Fruit fly (Drosophila melanogaster) whole organism, embryonic: Measurements from ENCODE around the gene CG13097.

Experiments used
- Atf6 ChIP-seq: fragments of 200-800 bp; sonication (Bioruptor generic); IDR thresholded peaks from 2 replicates; pipeline ENCODE4 v1.3.6; 2022; ENCODE audit warnings: missing biosample characterization, missing genetic modification characterization
- CG10543 ChIP-seq: fragments of 200-800 bp; sonication (Bioruptor generic); optimal IDR thresholded peaks from 3 replicates; lab custom pipeline; 2017; ENCODE audit warnings: missing biosample characterization, mild to moderate bottlenecking, missing genetic modification characterization, moderate library complexity
- CG11398 ChIP-seq: fragments of 200-800 bp; sonication (Bioruptor generic); optimal IDR thresholded peaks from 2 replicates; lab custom pipeline; 2016; ENCODE audit warnings: missing biosample characterization, missing genetic modification characterization
- CG12155 ChIP-seq: fragments of 200-800 bp; sonication (Bioruptor generic); optimal IDR thresholded peaks from 3 replicates; lab custom pipeline; 2016; ENCODE audit warnings: missing biosample characterization, missing genetic modification characterization
- CG1233 ChIP-seq: fragments of 200-800 bp; sonication (Bioruptor generic); optimal IDR thresholded peaks from 4 replicates; lab custom pipeline; 2018; ENCODE audit warnings: missing biosample characterization, mild to moderate bottlenecking, missing genetic modification characterization
- CG13775 ChIP-seq: fragments of 200-800 bp; sonication (Bioruptor generic); optimal IDR thresholded peaks from 3 replicates; lab custom pipeline; 2017; ENCODE audit warnings: missing biosample characterization, mild to moderate bottlenecking, missing genetic modification characterization
- CG17186 ChIP-seq: fragments of 200-800 bp; sonication (Bioruptor generic); optimal IDR thresholded peaks from 3 replicates; lab custom pipeline; 2017; ENCODE audit warnings: missing biosample characterization, missing genetic modification reagents, missing genetic modification characterization
- CG2678 ChIP-seq: fragments of 200-800 bp; sonication (Bioruptor generic); optimal IDR thresholded peaks from 3 replicates; lab custom pipeline; 2019; ENCODE audit warnings: missing biosample characterization, mild to moderate bottlenecking, missing genetic modification characterization, moderate library complexity
- CG30020 ChIP-seq: fragments of 200-800 bp; optimal IDR thresholded peaks from 2 replicates; lab custom pipeline; 2019; ENCODE audit warnings: missing biosample characterization, mild to moderate bottlenecking, missing genetic modification characterization, moderate library complexity
- CG33557 ChIP-seq: fragments of 200-800 bp; sonication (Bioruptor generic); optimal IDR thresholded peaks from 2 replicates; lab custom pipeline; 2019; ENCODE audit warnings: missing biosample characterization, mild to moderate bottlenecking, missing genetic modification characterization, moderate library complexity
- CG34376 ChIP-seq: fragments of 200-800 bp; sonication (Bioruptor generic); optimal IDR thresholded peaks from 2 replicates; lab custom pipeline; 2018; ENCODE audit warnings: missing biosample characterization, mild to moderate bottlenecking, missing genetic modification characterization
- CG3726 ChIP-seq: fragments of 200-800 bp; sonication (Bioruptor generic); IDR thresholded peaks from 3 replicates; pipeline ENCODE4, ENCODE4 v1.3.6; 2022; ENCODE audit warnings: missing biosample characterization, missing genetic modification characterization
- CG4404 ChIP-seq: fragments of 200-800 bp; sonication (Bioruptor generic); IDR thresholded peaks from 2 replicates; pipeline ENCODE4 v1.3.6; 2022; ENCODE audit warnings: missing biosample characterization, missing genetic modification characterization
- CG4730 ChIP-seq: fragments of 200-800 bp; sonication (Bioruptor generic); IDR thresholded peaks from 2 replicates; pipeline ENCODE4 v1.3.6; 2022; ENCODE audit warnings: missing biosample characterization, missing genetic modification characterization
- CG6765 ChIP-seq: fragments of 200-800 bp; sonication (Bioruptor generic); optimal IDR thresholded peaks from 3 replicates; lab custom pipeline; 2017; ENCODE audit warnings: missing biosample characterization, mild to moderate bottlenecking, missing genetic modification characterization
- CG6854 ChIP-seq: fragments of 200-800 bp; sonication (Bioruptor generic); optimal IDR thresholded peaks from 3 replicates; lab custom pipeline; 2017; ENCODE audit warnings: missing biosample characterization, mild to moderate bottlenecking, missing genetic modification characterization
- CG7372 ChIP-seq: fragments of 200-800 bp; sonication (Bioruptor generic); IDR thresholded peaks from 2 replicates; pipeline ENCODE4 v1.3.6; 2022; ENCODE audit warnings: missing biosample characterization, missing genetic modification characterization
- CG7745 ChIP-seq: fragments of 200-800 bp; sonication (Bioruptor generic); optimal IDR thresholded peaks from 2 replicates; lab custom pipeline; 2018; ENCODE audit warnings: missing biosample characterization, mild to moderate bottlenecking, missing genetic modification characterization, moderate library complexity
- CG8924 ChIP-seq: fragments of 200-800 bp; optimal IDR thresholded peaks from 3 replicates; lab custom pipeline; 2019; ENCODE audit warnings: missing biosample characterization, mild to moderate bottlenecking, missing genetic modification characterization, moderate library complexity
- CG9797 ChIP-seq: fragments of 200-800 bp; sonication (Bioruptor generic); optimal IDR thresholded peaks from 3 replicates; lab custom pipeline; 2018; ENCODE audit warnings: missing biosample characterization, mild to moderate bottlenecking, missing genetic modification characterization
- CG9932 ChIP-seq: fragments of 200-800 bp; sonication (Bioruptor generic); IDR thresholded peaks from 2 replicates; pipeline ENCODE4 v1.3.6; 2022; ENCODE audit warnings: missing biosample characterization, missing genetic modification characterization
- Camta ChIP-seq: fragments of 200-800 bp; sonication (Bioruptor generic); optimal IDR thresholded peaks from 2 replicates; lab custom pipeline; 2016; ENCODE audit warnings: missing biosample characterization, missing genetic modification characterization
- Doc2 ChIP-seq: fragments of 200-800 bp; sonication (Bioruptor generic); IDR thresholded peaks from 2 replicates; pipeline ENCODE4 v1.3.6; 2022; ENCODE audit warnings: missing biosample characterization, missing genetic modification characterization
- Dp ChIP-seq: fragments of 200-800 bp; sonication (Bioruptor generic); optimal IDR thresholded peaks from 2 replicates; lab custom pipeline; 2018; ENCODE audit warnings: missing biosample characterization, mild to moderate bottlenecking, missing genetic modification characterization, moderate library complexity
- Dref ChIP-seq: fragments of 200-800 bp; sonication (Bioruptor generic); IDR thresholded peaks from 2 replicates; pipeline ENCODE4 v1.3.6; 2022; ENCODE audit warnings: missing biosample characterization, missing genetic modification characterization
- E2f1 ChIP-seq: fragments of 200-800 bp; sonication (Bioruptor generic); IDR thresholded peaks from 2 replicates; pipeline ENCODE4 v1.3.6; 2022; ENCODE audit warnings: missing biosample characterization, missing genetic modification characterization
- ERR ChIP-seq: fragments of 200-800 bp; sonication (Bioruptor generic); optimal IDR thresholded peaks from 2 replicates; lab custom pipeline; 2016; ENCODE audit warnings: missing biosample characterization, missing genetic modification characterization
- Ets97D ChIP-seq: fragments of 200-800 bp; sonication (Bioruptor generic); optimal IDR thresholded peaks from 3 replicates; lab custom pipeline; 2016; ENCODE audit warnings: missing biosample characterization, missing genetic modification characterization
- HHEX ChIP-seq: fragments of 200-800 bp; sonication (Bioruptor generic); optimal IDR thresholded peaks from 3 replicates; lab custom pipeline; 2017; ENCODE audit warnings: missing biosample characterization, mild to moderate bottlenecking, missing genetic modification characterization, missing genetic modification reagents
- HLH3B ChIP-seq: fragments of 200-800 bp; sonication (Bioruptor generic); IDR thresholded peaks from 2 replicates; pipeline ENCODE4 v1.3.6; 2022; ENCODE audit warnings: missing biosample characterization, missing genetic modification characterization
- Lpt ChIP-seq: fragments of >200 bp; optimal IDR thresholded peaks from 2 replicates; lab custom pipeline; 2018; ENCODE audit warnings: missing biosample characterization, missing genetic modification characterization
- MTF-1 ChIP-seq: fragments of 200-800 bp; sonication (Bioruptor generic); optimal IDR thresholded peaks from 2 replicates; lab custom pipeline; 2018; ENCODE audit warnings: missing biosample characterization, mild to moderate bottlenecking, missing genetic modification characterization, borderline replicate concordance
- Max ChIP-seq: fragments of 200-800 bp; sonication (Bioruptor generic); optimal IDR thresholded peaks from 2 replicates; lab custom pipeline; 2016; ENCODE audit warnings: missing biosample characterization, mild to moderate bottlenecking, missing genetic modification characterization
- Poxn ChIP-seq: fragments of 200-800 bp; sonication (Bioruptor generic); IDR thresholded peaks from 2 replicates; pipeline ENCODE4 v1.3.6; 2022; ENCODE audit warnings: missing biosample characterization, missing genetic modification characterization
- Side ChIP-seq: fragments of 200-800 bp; sonication (Bioruptor generic); optimal IDR thresholded peaks from 2 replicates; lab custom pipeline; 2016; ENCODE audit warnings: missing biosample characterization, missing genetic modification characterization
- al ChIP-seq: fragments of 200-800 bp; sonication (Bioruptor generic); IDR thresholded peaks from 2 replicates; pipeline ENCODE4 v1.3.6; 2022; ENCODE audit warnings: missing biosample characterization, missing genetic modification characterization
- bcd ChIP-seq: fragments of 200-800 bp; sonication (Bioruptor generic); optimal IDR thresholded peaks from 2 replicates; lab custom pipeline; 2017; ENCODE audit warnings: missing biosample characterization, mild to moderate bottlenecking, missing genetic modification characterization
- btn ChIP-seq: fragments of 200-800 bp; sonication (Bioruptor generic); optimal IDR thresholded peaks from 2 replicates; lab custom pipeline; 2016; ENCODE audit warnings: missing biosample characterization, missing genetic modification characterization
- cwo ChIP-seq: fragments of 200-800 bp; sonication (Bioruptor generic); optimal IDR thresholded peaks from 3 replicates; lab custom pipeline; 2017; ENCODE audit warnings: missing biosample characterization, missing genetic modification characterization, mild to moderate bottlenecking, moderate library complexity, missing genetic modification reagents
- dm ChIP-seq: fragments of 200-800 bp; sonication (Bioruptor generic); optimal IDR thresholded peaks from 3 replicates; lab custom pipeline; 2016; ENCODE audit warnings: missing biosample characterization, missing genetic modification characterization
- emc ChIP-seq: fragments of 200-800 bp; sonication (Bioruptor generic); optimal IDR thresholded peaks from 2 replicates; lab custom pipeline; 2016; ENCODE audit warnings: missing biosample characterization, missing genetic modification characterization
- gcm ChIP-seq: fragments of 200-800 bp; sonication (Bioruptor generic); optimal IDR thresholded peaks from 2 replicates; lab custom pipeline; 2019; ENCODE audit warnings: missing biosample characterization, mild to moderate bottlenecking, missing genetic modification characterization, moderate library complexity
- grn ChIP-seq: fragments of 200-800 bp; sonication (Bioruptor generic); optimal IDR thresholded peaks from 3 replicates; lab custom pipeline; 2017; ENCODE audit warnings: missing biosample characterization, missing genetic modification characterization
- jigr1 ChIP-seq: fragments of 200-800 bp; sonication (Bioruptor generic); IDR thresholded peaks from 3 replicates; pipeline ENCODE4 v1.3.6; 2022; ENCODE audit warnings: missing biosample characterization, missing genetic modification characterization
- lab ChIP-seq: fragments of 200-800 bp; sonication (Bioruptor generic); optimal IDR thresholded peaks from 3 replicates; lab custom pipeline; 2017; ENCODE audit warnings: missing biosample characterization, missing genetic modification characterization, mild to moderate bottlenecking, moderate library complexity, missing genetic modification reagents
- pan ChIP-seq, 4 experiments: fragments of >200 bp in 3 of 4; fragments of 200-800 bp in 1 of 4; sonication (Bioruptor generic) in 1 of 4; optimal IDR thresholded peaks in 3 of 4; IDR thresholded peaks in 1 of 4; 2 replicates each; pipeline versions ENCODE4 v1.3.6 to Lab custom; 2017 to 2022; ENCODE audit warnings: missing biosample characterization in 2 of 4, missing genetic modification characterization in 2 of 4, mixed read lengths in 1 of 4
- pb ChIP-seq: fragments of 200-800 bp; sonication (Bioruptor generic); optimal IDR thresholded peaks from 3 replicates; lab custom pipeline; 2016; ENCODE audit warnings: missing biosample characterization, missing genetic modification characterization
- pros ChIP-seq: fragments of 200-800 bp; sonication (Bioruptor generic); optimal IDR thresholded peaks from 3 replicates; lab custom pipeline; 2019; ENCODE audit warnings: missing biosample characterization, mild to moderate bottlenecking, missing genetic modification characterization, moderate library complexity
- schlank ChIP-seq: fragments of 200-800 bp; sonication (Bioruptor generic); optimal IDR thresholded peaks from 2 replicates; lab custom pipeline; 2018; ENCODE audit warnings: missing biosample characterization, mild to moderate bottlenecking, missing genetic modification characterization
- slou ChIP-seq: fragments of 200-800 bp; sonication (Bioruptor generic); optimal IDR thresholded peaks from 3 replicates; lab custom pipeline; 2016; ENCODE audit warnings: missing biosample characterization, missing genetic modification characterization
- stwl ChIP-seq: fragments of 200-800 bp; sonication (Bioruptor generic); optimal IDR thresholded peaks from 3 replicates; lab custom pipeline; 2018; ENCODE audit warnings: missing biosample characterization, mild to moderate bottlenecking, missing genetic modification characterization, moderate library complexity
- vnd ChIP-seq: fragments of 200-800 bp; sonication (Bioruptor generic); IDR thresholded peaks from 3 replicates; pipeline ENCODE4 v1.3.6; 2022; ENCODE audit warnings: missing biosample characterization, missing genetic modification characterization; ENCODE audit not compliant: partially characterized antibody

CG13097 gene

DNA sequence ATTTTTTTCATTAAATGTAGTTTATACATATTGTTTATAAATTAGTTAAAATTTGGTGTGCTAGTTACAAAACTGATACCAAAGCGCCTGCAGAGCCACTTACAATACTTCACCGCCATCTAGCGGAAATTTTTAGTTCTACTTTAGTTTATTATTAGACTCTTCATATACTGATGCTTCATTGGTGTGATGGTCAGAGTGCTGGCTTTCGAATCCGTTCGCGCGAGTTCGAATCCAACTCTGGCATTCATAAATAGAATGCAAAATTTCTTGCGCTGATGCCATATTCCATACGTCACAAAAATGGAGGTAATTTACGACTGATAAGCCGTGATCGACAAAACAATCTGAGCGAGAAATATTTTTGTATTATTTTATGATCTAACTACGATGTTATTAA is 29.1 kb downstream of the CG13097 start (continued):
- TF ChIP-seq btn (no peak), CG17186 (no peak), Dref (GFP tag; lab: Robert Waterston, UW) (no peak), slou (GFP tag; lab: Kevin White, UChicago) (no peak), CG4404 (GFP tag; lab: Robert Waterston, UW) (no peak), ERR (GFP tag; lab: Kevin White, UChicago) (no peak), Dp (GFP tag; lab: Kevin White, UChicago) (no peak), Atf6 (GFP tag; lab: Robert Waterston, UW) (no peak), CG10543 (no peak), Max (GFP tag; lab: Kevin White, UChicago) (no peak), al (no peak), schlank (tag; lab: Kevin White, UChicago) (no peak), Ets97D (GFP tag; lab: Kevin White, UChicago) (no peak), CG30020 (tag; lab: Kevin White, UChicago) (no peak), jigr1 (no peak), CG7745 (tag; lab: Kevin White, UChicago) (no peak), CG6765 (no peak), CG34376 (GFP tag; lab: Kevin White, UChicago) (peak; percentile 29), CG4730 (GFP tag; lab: Robert Waterston, UW) (no peak), CG6854 (GFP tag; lab: Kevin White, UChicago) (no peak), CG1233 (GFP tag; lab: Kevin White, UChicago) (no peak), CG7372 (no peak), pb (GFP tag; lab: Kevin White, UChicago) (no peak), emc (GFP tag; lab: Kevin White, UChicago) (no peak), Poxn (no peak), Lpt (GFP tag; lab: Kevin White, UChicago) (no peak), CG11398 (GFP tag; lab: Kevin White, UChicago) (no peak), cwo (GFP tag; lab: Kevin White, UChicago) (no peak), gcm (GFP tag; lab: Kevin White, UChicago) (no peak), lab (GFP tag; lab: Kevin White, UChicago) (no peak), HLH3B (GFP tag; lab: Robert Waterston, UW) (no peak), HHEX (GFP tag; lab: Kevin White, UChicago) (no peak), stwl (no peak), Camta (GFP tag; lab: Kevin White, UChicago) (no peak), E2f1 (GFP tag; lab: Robert Waterston, UW) (no peak), CG8924 (tag; lab: Kevin White, UChicago) (no peak), bcd (GFP tag; lab: Kevin White, UChicago) (no peak), dm (no peak), CG13775 (no peak), pan (optimal IDR thresholded peaks at IDR 0.05; lab: Kevin White, UChicago) (no peak), pan (GFP tag; optimal IDR thresholded peaks at IDR 0.05 in 1 of 2, IDR thresholded peaks at IDR 0.05 in 1 of 2) (peak in 1 of 2 experiments; percentile 11), pros (no peak), CG33557 (no peak), vnd (peak; percentile 37; the same call in 1 of the 3 replicates), Side (GFP tag; lab: Kevin White, UChicago) (no peak), MTF-1 (GFP tag; lab: Kevin White, UChicago) (no peak), Doc2 (GFP tag; lab: Robert Waterston, UW) (no peak), CG3726 (GFP tag; lab: Robert Waterston, UW) (no peak), CG9797 (GFP tag; lab: Kevin White, UChicago) (no peak), CG9932 (no peak), grn (no peak), CG12155 (GFP tag; lab: Kevin White, UChicago) (no peak), CG2678 (tag; lab: Kevin White, UChicago) (no peak)
